Fruit fly (Drosophila melanogaster): ENCODE data around the gene CG9953.

CG9953 gene

DNA sequence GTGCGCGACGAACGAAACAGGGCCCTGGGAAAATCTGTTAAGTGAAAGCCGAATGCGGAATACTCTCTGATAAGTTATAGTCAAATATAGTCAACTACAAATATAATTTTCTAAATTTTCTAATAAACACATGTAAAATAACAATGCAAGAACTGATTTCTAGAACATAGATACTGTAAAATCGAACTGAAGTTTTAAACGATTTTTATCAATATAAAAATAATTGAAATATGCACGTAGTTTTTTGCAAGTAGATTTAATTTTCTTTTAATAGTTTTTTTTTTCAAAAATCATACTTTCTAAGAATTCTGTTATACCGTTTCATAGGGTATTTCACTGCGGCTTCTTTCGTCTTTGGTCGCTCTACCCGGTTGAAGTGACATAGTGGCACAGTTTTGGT lies 38.9 kb downstream of the CG9953 start (continued):
- TF ChIP-seq luna (GFP tag; optimal IDR thresholded peaks at IDR 0.05) (no peak), row (GFP tag; IDR thresholded peaks at IDR 0.05) (peak; percentile 84), CG16863 (GFP tag; optimal IDR thresholded peaks at IDR 0.05) (peak; percentile 51), CG33213 (GFP tag; optimal IDR thresholded peaks at IDR 0.05) (no peak), Kr (GFP tag; optimal IDR thresholded peaks at IDR 0.05) (no peak), CG15479 (GFP tag; optimal IDR thresholded peaks at IDR 0.05) (no peak), CG14441 (GFP tag; IDR thresholded peaks at IDR 0.05) (peak; percentile 52; the same call in 1 of the 2 replicates), CG12744 (GFP tag; optimal IDR thresholded peaks at IDR 0.05) (no peak), CG8765 (GFP tag; IDR thresholded peaks at IDR 0.05) (no peak), al (GFP tag; IDR thresholded peaks at IDR 0.05) (no peak), E2f1 (GFP tag; IDR thresholded peaks at IDR 0.05) (peak; percentile 68), lbe (GFP tag; optimal IDR thresholded peaks at IDR 0.05) (no peak), ftz-f1 (GFP tag; optimal IDR thresholded peaks at IDR 0.05) (no peak), Sin3A (optimal IDR thresholded peaks at IDR 0.05) (no peak), ato (GFP tag; IDR thresholded peaks at IDR 0.05; ENCODE audit: partially characterized antibody) (no peak), sima (GFP tag; optimal IDR thresholded peaks at IDR 0.05) (no peak), trh (GFP tag; optimal IDR thresholded peaks at IDR 0.05) (peak; percentile 55), CG1647 (GFP tag; optimal IDR thresholded peaks at IDR 0.05) (no peak), CG31365 (tag; optimal IDR thresholded peaks at IDR 0.05) (no peak), sob (GFP tag; IDR thresholded peaks at IDR 0.05) (peak; percentile 70), CG1529 (GFP tag; optimal IDR thresholded peaks at IDR 0.05) (peak; percentile 87), az2 (GFP tag; optimal IDR thresholded peaks at IDR 0.05) (peak; percentile 79), Dll (GFP tag; IDR thresholded peaks at IDR 0.05; ENCODE audit: partially characterized antibody) (no peak), gfzf (GFP tag; optimal IDR thresholded peaks at IDR 0.05) (no peak), gro (GFP tag; optimal IDR thresholded peaks at IDR 0.05) (no peak), CTCF (GFP tag; optimal IDR thresholded peaks at IDR 0.05) (peak; percentile 36), Hr78 (GFP tag; optimal IDR thresholded peaks at IDR 0.05) (peak in 1 of 2 experiments; percentile 91), oc (tag; optimal IDR thresholded peaks at IDR 0.05) (peak; percentile 87), CG4360 (GFP tag; IDR thresholded peaks at IDR 0.05) (peak; percentile 51), CG17568 (GFP tag; optimal IDR thresholded peaks at IDR 0.05) (peak; percentile 58), CG10959 (GFP tag; IDR thresholded peaks at IDR 0.05) (0 out of 2 replicates have a peak, but pooled peaks have one; percentile 22), fu2 (GFP tag; optimal IDR thresholded peaks at IDR 0.05) (peak; percentile 13), CG18476 (GFP tag; optimal IDR thresholded peaks at IDR 0.05) (peak; percentile 75), Sox100B (GFP tag; optimal IDR thresholded peaks at IDR 0.05) (peak; percentile 97), CG17359 (tag; optimal IDR thresholded peaks at IDR 0.05) (peak; percentile 90), Doc2 (GFP tag; IDR thresholded peaks at IDR 0.05) (no peak), MBD-R2 (GFP tag; IDR thresholded peaks at IDR 0.05) (no peak), CG13296 (GFP tag; optimal IDR thresholded peaks at IDR 0.05) (peak; percentile 91), CG33557 (GFP tag; optimal IDR thresholded peaks at IDR 0.05) (peak; percentile 51), odd (GFP tag; optimal IDR thresholded peaks at IDR 0.05) (peak; percentile 85), knrl (GFP tag; IDR thresholded peaks at IDR 0.05; ENCODE audit: partially characterized antibody) (no peak), dmrt99B (tag; optimal IDR thresholded peaks at IDR 0.05) (peak; percentile 96), CG13775 (GFP tag; optimal IDR thresholded peaks at IDR 0.05) (peak; percentile 48), CG17361 (GFP tag; IDR thresholded peaks at IDR 0.05) (peak; percentile 97), Hsf (GFP tag; optimal IDR thresholded peaks at IDR 0.05) (peak; percentile 71), tna (GFP tag; IDR thresholded peaks at IDR 0.05; ENCODE audit: partially characterized antibody) (no peak), CG34224 (GFP tag; IDR thresholded peaks at IDR 0.05; ENCODE audit: partially characterized antibody) (no peak), dimm (GFP tag; IDR thresholded peaks at IDR 0.05) (peak; percentile 5; the same call in 1 of the 2 replicates), CrebB (tag; optimal IDR thresholded peaks at IDR 0.05) (peak; percentile 25), pan (optimal IDR thresholded peaks at IDR 0.05) (no peak), pan (GFP tag; optimal IDR thresholded peaks at IDR 0.05 in 1 of 2, IDR thresholded peaks at IDR 0.05 in 1 of 2) (peak in 1 of 2 experiments; percentile 74), CG7372 (GFP tag; IDR thresholded peaks at IDR 0.05) (peak; percentile 60; the same call in 1 of the 2 replicates)

Data from whole organism, embryonic.